Fruit fly (Drosophila melanogaster) whole organism, embryonic: ENCODE data around the gene hfp.

Experiments
- CG12236 ChIP-seq: fragments of 200-800 bp; sonication (Bioruptor generic); optimal IDR thresholded peaks from 2 replicates; lab custom pipeline; 2016; ENCODE audit warnings: missing biosample characterization, missing genetic modification characterization
- CG12744 ChIP-seq: fragments of 200-800 bp; sonication (Bioruptor generic); optimal IDR thresholded peaks from 2 replicates; lab custom pipeline; 2016; ENCODE audit warnings: missing biosample characterization, missing genetic modification characterization
- CG13424 ChIP-seq: fragments of 200-800 bp; sonication (Bioruptor generic); optimal IDR thresholded peaks from 2 replicates; lab custom pipeline; 2019; ENCODE audit warnings: missing biosample characterization, mild to moderate bottlenecking, missing genetic modification characterization, moderate library complexity
- CG13894 ChIP-seq: fragments of 200-800 bp; sonication (Bioruptor generic); optimal IDR thresholded peaks from 3 replicates; lab custom pipeline; 2018; ENCODE audit warnings: missing biosample characterization, mild to moderate bottlenecking, missing genetic modification characterization, moderate library complexity
- CG14965 ChIP-seq: fragments of 200-800 bp; sonication (Bioruptor generic); optimal IDR thresholded peaks from 2 replicates; lab custom pipeline; 2016; ENCODE audit warnings: missing biosample characterization, missing genetic modification characterization, borderline replicate concordance
- CG17186 ChIP-seq: fragments of 200-800 bp; sonication (Bioruptor generic); optimal IDR thresholded peaks from 3 replicates; lab custom pipeline; 2017; ENCODE audit warnings: missing biosample characterization, missing genetic modification reagents, missing genetic modification characterization
- CG17385 ChIP-seq: fragments of 200-800 bp; sonication (Bioruptor generic); optimal IDR thresholded peaks from 3 replicates; lab custom pipeline; 2018; ENCODE audit warnings: missing biosample characterization, mild to moderate bottlenecking, missing genetic modification characterization
- CG18011 ChIP-seq: fragments of 200-800 bp; sonication (Bioruptor generic); optimal IDR thresholded peaks from 2 replicates; lab custom pipeline; 2017; ENCODE audit warnings: missing biosample characterization, missing genetic modification characterization, mild to moderate bottlenecking, moderate library complexity, missing genotype
- CG3726 ChIP-seq: fragments of 200-800 bp; sonication (Bioruptor generic); IDR thresholded peaks from 3 replicates; pipeline ENCODE4, ENCODE4 v1.3.6; 2022; ENCODE audit warnings: missing biosample characterization, missing genetic modification characterization
- CG42726 ChIP-seq: fragments of 200-800 bp; sonication (Bioruptor generic); IDR thresholded peaks from 2 replicates; pipeline ENCODE4 v1.3.6; 2022; ENCODE audit warnings: missing biosample characterization, missing genetic modification characterization; ENCODE audit not compliant: partially characterized antibody
- CG4328 ChIP-seq: fragments of 200-800 bp; sonication (Bioruptor generic); optimal IDR thresholded peaks from 3 replicates; lab custom pipeline; 2017; ENCODE audit warnings: missing biosample characterization, missing genetic modification reagents, missing genetic modification characterization
- CG5953 ChIP-seq: fragments of 200-800 bp; sonication (Bioruptor generic); IDR thresholded peaks from 2 replicates; pipeline ENCODE4 v1.3.6; 2022; ENCODE audit warnings: missing biosample characterization, missing genetic modification characterization
- CG6854 ChIP-seq: fragments of 200-800 bp; sonication (Bioruptor generic); optimal IDR thresholded peaks from 3 replicates; lab custom pipeline; 2017; ENCODE audit warnings: missing biosample characterization, mild to moderate bottlenecking, missing genetic modification characterization
- CG7928 ChIP-seq: fragments of 200-800 bp; sonication (Bioruptor generic); optimal IDR thresholded peaks from 2 replicates; lab custom pipeline; 2017; ENCODE audit warnings: missing biosample characterization, mild to moderate bottlenecking, missing genetic modification characterization
- CG8089 ChIP-seq: fragments of 200-800 bp; sonication (Bioruptor generic); optimal IDR thresholded peaks from 3 replicates; lab custom pipeline; 2016; ENCODE audit warnings: missing biosample characterization, missing genetic modification characterization
- CG8281 ChIP-seq: fragments of 200-800 bp; sonication (Bioruptor generic); optimal IDR thresholded peaks from 2 replicates; lab custom pipeline; 2018; ENCODE audit warnings: missing biosample characterization, mild to moderate bottlenecking, missing genetic modification characterization, moderate library complexity
- CG9609 ChIP-seq: fragments of 200-800 bp; sonication (Bioruptor generic); optimal IDR thresholded peaks from 3 replicates; lab custom pipeline; 2016; ENCODE audit warnings: missing biosample characterization, missing genetic modification characterization
- Deaf1 ChIP-seq: fragments of 200-800 bp; optimal IDR thresholded peaks from 3 replicates; lab custom pipeline; 2019; ENCODE audit warnings: missing biosample characterization, mild to moderate bottlenecking, missing genetic modification characterization, moderate library complexity
- Dek ChIP-seq: fragments of 200-800 bp; sonication (Bioruptor generic); optimal IDR thresholded peaks from 3 replicates; lab custom pipeline; 2019; ENCODE audit warnings: missing biosample characterization, mild to moderate bottlenecking, missing genetic modification characterization, moderate library complexity
- Dip2 ChIP-seq: fragments of 200-800 bp; sonication (Bioruptor generic); IDR thresholded peaks from 2 replicates; pipeline ENCODE4 v1.3.6; 2022; ENCODE audit warnings: missing biosample characterization, missing genetic modification characterization
- Fer1 ChIP-seq: fragments of 200-800 bp; sonication (Bioruptor generic); optimal IDR thresholded peaks from 2 replicates; lab custom pipeline; 2017; ENCODE audit warnings: missing biosample characterization, mild to moderate bottlenecking, missing genetic modification characterization
- H15 ChIP-seq: fragments of 200-800 bp; sonication (Bioruptor generic); IDR thresholded peaks from 3 replicates; pipeline ENCODE4 v1.3.6; 2022; ENCODE audit warnings: missing biosample characterization, missing genetic modification characterization
- Hand ChIP-seq: fragments of 200-800 bp; sonication (Bioruptor generic); optimal IDR thresholded peaks from 2 replicates; lab custom pipeline; 2017; ENCODE audit warnings: mild to moderate bottlenecking, missing biosample characterization, missing genetic modification reagents, missing genetic modification characterization
- Hey ChIP-seq: fragments of 200-800 bp; sonication (Bioruptor generic); optimal IDR thresholded peaks from 3 replicates; lab custom pipeline; 2018; ENCODE audit warnings: missing biosample characterization, mild to moderate bottlenecking, missing genetic modification characterization
- Lhr ChIP-seq: fragments of 200-800 bp; sonication (Bioruptor generic); optimal IDR thresholded peaks from 3 replicates; lab custom pipeline; 2017; ENCODE audit warnings: mild to moderate bottlenecking, missing biosample characterization, missing genetic modification reagents, missing genetic modification characterization
- NFAT ChIP-seq: fragments of 200-800 bp; sonication (Bioruptor generic); IDR thresholded peaks from 2 replicates; pipeline ENCODE4 v1.3.6; 2022; ENCODE audit warnings: missing biosample characterization, missing genetic modification characterization
- Neu2 ChIP-seq: fragments of 200-800 bp; sonication (Bioruptor generic); optimal IDR thresholded peaks from 3 replicates; lab custom pipeline; 2016; ENCODE audit warnings: missing biosample characterization, missing genetic modification characterization, borderline replicate concordance
- Optix ChIP-seq: fragments of 200-800 bp; sonication (Bioruptor generic); IDR thresholded peaks from 3 replicates; pipeline ENCODE4 v1.3.6; 2022; ENCODE audit warnings: missing biosample characterization, missing genetic modification characterization
- Trl ChIP-seq, 3 experiments: fragments of >200 bp in 2 of 3; fragments of 200-800 bp in 1 of 3; sonication (Bioruptor generic) in 1 of 3; optimal IDR thresholded peaks; 2 replicates in 1 of 3; 3 replicates in 2 of 3; lab custom pipeline; 2016 to 2017; ENCODE audit warnings: missing biosample characterization in 1 of 3, missing genetic modification characterization in 1 of 3
- abd-A ChIP-seq: fragments of 200-800 bp; sonication (Bioruptor generic); optimal IDR thresholded peaks from 3 replicates; lab custom pipeline; 2019; ENCODE audit warnings: missing biosample characterization, mild to moderate bottlenecking, missing genetic modification characterization, moderate library complexity
- ara ChIP-seq: fragments of 200-800 bp; sonication (Bioruptor generic); IDR thresholded peaks from 2 replicates; pipeline ENCODE4 v1.3.6; 2022; ENCODE audit warnings: missing biosample characterization, missing genetic modification characterization
- bsh ChIP-seq, 2 experiments: fragments of 200-800 bp; sonication (Bioruptor generic); optimal IDR thresholded peaks; 2 replicates each; lab custom pipeline; 2017 to 2018; ENCODE audit warnings: mild to moderate bottlenecking in 2 of 2, missing biosample characterization in 2 of 2, missing genetic modification characterization in 2 of 2, moderate library complexity in 1 of 2
- ci ChIP-seq: fragments of 200-800 bp; sonication (Bioruptor generic); IDR thresholded peaks from 3 replicates; pipeline ENCODE4 v1.3.6; 2022; ENCODE audit warnings: missing biosample characterization, missing genetic modification characterization
- dimm ChIP-seq: fragments of 200-800 bp; sonication (Bioruptor generic); IDR thresholded peaks from 2 replicates; pipeline ENCODE4 v1.3.6; 2022; ENCODE audit warnings: missing biosample characterization, missing genetic modification characterization
- disco-r ChIP-seq: fragments of 200-800 bp; sonication (Bioruptor generic); optimal IDR thresholded peaks from 2 replicates; lab custom pipeline; 2016; ENCODE audit warnings: missing biosample characterization, missing genetic modification characterization
- dmrt99B ChIP-seq: fragments of 200-800 bp; sonication (Bioruptor generic); optimal IDR thresholded peaks from 2 replicates; lab custom pipeline; 2018; ENCODE audit warnings: missing biosample characterization, mild to moderate bottlenecking, missing genetic modification characterization, moderate library complexity
- dysf ChIP-seq: fragments of 200-800 bp; sonication (Bioruptor generic); IDR thresholded peaks from 3 replicates; pipeline ENCODE4 v1.3.6; 2022; ENCODE audit warnings: missing biosample characterization, missing genetic modification characterization
- her ChIP-seq: fragments of 200-800 bp; sonication (Bioruptor generic); optimal IDR thresholded peaks from 2 replicates; lab custom pipeline; 2016; ENCODE audit warnings: missing biosample characterization, missing genetic modification characterization
- jumu ChIP-seq: fragments of 200-800 bp; sonication (Bioruptor generic); optimal IDR thresholded peaks from 3 replicates; lab custom pipeline; 2016; ENCODE audit warnings: missing biosample characterization, missing genetic modification characterization
- maf-S ChIP-seq: fragments of 200-800 bp; sonication (Bioruptor generic); optimal IDR thresholded peaks from 2 replicates; lab custom pipeline; 2016; ENCODE audit warnings: missing biosample characterization, missing genetic modification characterization
- p53 ChIP-seq: fragments of 200-800 bp; sonication (Bioruptor generic); optimal IDR thresholded peaks from 2 replicates; lab custom pipeline; 2016; ENCODE audit warnings: missing biosample characterization, missing genetic modification characterization
- peb ChIP-seq: fragments of 200-800 bp; sonication (Bioruptor generic); IDR thresholded peaks from 2 replicates; pipeline ENCODE4 v1.3.6; 2022; ENCODE audit warnings: missing biosample characterization, missing genetic modification characterization
- sna ChIP-seq: fragments of 200-800 bp; sonication (Bioruptor generic); IDR thresholded peaks from 2 replicates; pipeline ENCODE4 v1.3.6; 2022; ENCODE audit warnings: missing biosample characterization, missing genetic modification characterization; ENCODE audit not compliant: partially characterized antibody
- so ChIP-seq: fragments of 200-800 bp; sonication (Bioruptor generic); IDR thresholded peaks from 3 replicates; pipeline ENCODE4 v1.3.6; 2022; ENCODE audit warnings: missing biosample characterization, missing genetic modification characterization
- tap ChIP-seq: fragments of 200-800 bp; optimal IDR thresholded peaks from 3 replicates; lab custom pipeline; 2019; ENCODE audit warnings: missing biosample characterization, mild to moderate bottlenecking, missing genetic modification characterization, moderate library complexity
- ttk ChIP-seq: fragments of 200-800 bp; sonication (Bioruptor generic); IDR thresholded peaks from 2 replicates; pipeline ENCODE4 v2.1.2; 2022; ENCODE audit warnings: missing biosample characterization, missing genetic modification characterization
- twi ChIP-seq: fragments of 200-800 bp; optimal IDR thresholded peaks from 2 replicates; lab custom pipeline; 2019; ENCODE audit warnings: missing biosample characterization, mild to moderate bottlenecking, missing genetic modification characterization, moderate library complexity
- vvl ChIP-seq: fragments of 200-800 bp; sonication (Bioruptor generic); IDR thresholded peaks from 2 replicates; pipeline ENCODE4 v1.3.6; 2022; ENCODE audit warnings: missing biosample characterization, missing genetic modification characterization
- zfh1 ChIP-seq: fragments of 200-800 bp; sonication (Bioruptor generic); IDR thresholded peaks from 3 replicates; pipeline ENCODE4 v1.3.6; 2022; ENCODE audit warnings: missing biosample characterization, missing genetic modification characterization

hfp gene

DNA sequence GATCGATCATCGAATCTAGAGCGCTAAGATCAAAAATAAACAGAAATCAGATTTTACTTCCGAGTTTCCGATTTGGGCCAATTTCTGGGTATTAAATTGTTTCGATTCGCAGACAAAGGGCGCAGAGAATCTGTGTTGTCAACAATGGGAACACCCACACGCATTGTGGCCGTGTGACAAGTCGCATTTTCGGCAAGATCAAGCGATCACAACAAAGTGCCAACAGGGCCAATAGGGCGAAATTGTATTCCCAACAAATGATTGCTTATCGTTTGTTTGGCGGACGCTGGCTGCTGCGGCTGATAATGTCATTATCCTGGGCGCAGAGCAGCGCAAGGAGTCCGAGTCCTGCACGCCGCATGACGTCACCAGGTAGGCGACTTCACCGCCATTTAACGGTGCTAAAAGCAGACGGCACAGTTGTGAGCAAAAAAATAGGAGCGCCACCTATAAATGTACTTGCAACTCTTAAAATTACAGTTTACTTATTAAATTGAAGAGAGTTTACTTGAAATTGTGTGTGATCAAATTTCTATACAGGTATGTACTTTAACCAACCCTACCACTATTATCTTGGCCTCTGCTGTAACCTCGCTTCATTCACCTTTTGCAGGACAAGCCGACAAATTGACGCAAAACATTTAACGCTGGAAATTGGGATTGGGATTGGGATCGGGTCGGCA lies 23.3 kb downstream of the hfp start (continued):
- peak; percentile 27 for TF ChIP-seq CG17385 (GFP tag; lab: Kevin White, UChicago)
- TF ChIP-seq dimm (GFP tag; lab: Robert Waterston, UW) = no peak
- TF ChIP-seq maf-S (GFP tag; lab: Kevin White, UChicago) = peak; percentile 14
- TF ChIP-seq disco-r (GFP tag; lab: Kevin White, UChicago) = peak; percentile 38
- TF ChIP-seq CG13424 = peak; percentile 38
- TF ChIP-seq vvl = peak; percentile 83
- peak; percentile 59 for TF ChIP-seq ttk (GFP tag; lab: Robert Waterston, UW)
- TF ChIP-seq Dek (tag; lab: Kevin White, UChicago) = no peak
- peak; percentile 21 for TF ChIP-seq Lhr (GFP tag; lab: Kevin White, UChicago)
- TF ChIP-seq CG17186 (GFP tag; lab: Kevin White, UChicago) = no peak
- peak; percentile 34 for TF ChIP-seq dmrt99B (tag; lab: Kevin White, UChicago)
- no peak for TF ChIP-seq CG18011 (GFP tag; lab: Kevin White, UChicago)
- TF ChIP-seq peb (GFP tag; lab: Robert Waterston, UW) = no peak; the same call in 1 of the 2 replicates
- peak; percentile 63; the same call in 1 of the 3 replicates for TF ChIP-seq Optix (GFP tag; lab: Robert Waterston, UW)
- no peak for TF ChIP-seq sna (GFP tag; lab: Robert Waterston, UW)
- no peak for TF ChIP-seq abd-A (tag; lab: Kevin White, UChicago)
- TF ChIP-seq so (GFP tag; lab: Robert Waterston, UW) = no peak
- TF ChIP-seq CG14965 = no peak
- TF ChIP-seq Dip2 = no peak
- TF ChIP-seq CG12236 (GFP tag; lab: Kevin White, UChicago) = peak; percentile 60
- peak; percentile 95 for TF ChIP-seq zfh1
- no peak for TF ChIP-seq CG5953 (GFP tag; lab: Robert Waterston, UW)
- peak; percentile 50 for TF ChIP-seq CG12744 (GFP tag; lab: Kevin White, UChicago)
- TF ChIP-seq CG42726 (GFP tag; lab: Robert Waterston, UW) = no peak
- peak; percentile 92 for TF ChIP-seq ara (GFP tag; lab: Robert Waterston, UW)
- no peak for TF ChIP-seq her (GFP tag; lab: Kevin White, UChicago)
- peak; percentile 72 for TF ChIP-seq CG8089 (GFP tag; lab: Kevin White, UChicago)
- TF ChIP-seq Neu2 (GFP tag; lab: Kevin White, UChicago) = no peak
- TF ChIP-seq bsh (GFP tag; optimal IDR thresholded peaks at IDR 0.05; lab: Kevin White, UChicago) = peak in 1 of 2 experiments; percentile 62
- TF ChIP-seq p53 (GFP tag; lab: Kevin White, UChicago) = no peak
- TF ChIP-seq CG4328 (GFP tag; lab: Kevin White, UChicago) = no peak
- TF ChIP-seq CG8281 (tag; lab: Kevin White, UChicago) = peak; percentile 2
- TF ChIP-seq Fer1 (GFP tag; lab: Kevin White, UChicago) = no peak
- no peak for TF ChIP-seq Deaf1 (tag; lab: Kevin White, UChicago)
- no peak for TF ChIP-seq Hey (tag; lab: Kevin White, UChicago)
- TF ChIP-seq H15 = peak; percentile 37; the same call in 1 of the 3 replicates
- TF ChIP-seq CG9609 (GFP tag; lab: Kevin White, UChicago) = peak; percentile 65
- no peak for TF ChIP-seq CG6854 (GFP tag; lab: Kevin White, UChicago)
- peak; percentile 63 for TF ChIP-seq jumu (GFP tag; lab: Kevin White, UChicago)
- TF ChIP-seq CG3726 (GFP tag; lab: Robert Waterston, UW) = peak; percentile 73; the same call in 2 of the 3 replicates
- no peak for TF ChIP-seq CG7928 (GFP tag; lab: Kevin White, UChicago)
- no peak for TF ChIP-seq CG13894 (tag; lab: Kevin White, UChicago)
- TF ChIP-seq NFAT (GFP tag; lab: Robert Waterston, UW) = no peak
- TF ChIP-seq Trl (optimal IDR thresholded peaks at IDR 0.05; lab: Kevin White, UChicago) = no peak
- TF ChIP-seq Trl (GFP tag; optimal IDR thresholded peaks at IDR 0.05; lab: Kevin White, UChicago) = peak; percentile 63
- TF ChIP-seq Hand (GFP tag; lab: Kevin White, UChicago) = no peak
- TF ChIP-seq tap = no peak
- TF ChIP-seq twi (tag; lab: Kevin White, UChicago) = peak; percentile 68
- peak; percentile 77 for TF ChIP-seq ci (GFP tag; lab: Robert Waterston, UW)
- TF ChIP-seq dysf (GFP tag; lab: Robert Waterston, UW) = peak; percentile 60; the same call in 1 of the 3 replicates
